Fruit fly (Drosophila melanogaster) whole organism, prepupa: ENCODE results near the gene Tmx3.

Source experiments
- Blimp-1 ChIP-seq: fragments of 200-800 bp; sonication (Bioruptor generic); optimal IDR thresholded peaks from 3 replicates; lab custom pipeline; 2017; ENCODE audit warnings: missing biosample characterization, missing genetic modification characterization, mild to moderate bottlenecking, moderate library complexity, missing genetic modification reagents
- CG11902 ChIP-seq: fragments of 200-800 bp; sonication (Bioruptor generic); optimal IDR thresholded peaks from 3 replicates; lab custom pipeline; 2016; ENCODE audit warnings: missing biosample characterization, missing genetic modification characterization
- CG32006 ChIP-seq: fragments of 200-800 bp; sonication (Bioruptor generic); optimal IDR thresholded peaks from 3 replicates; lab custom pipeline; 2017; ENCODE audit warnings: missing biosample characterization, mild to moderate bottlenecking, missing genetic modification characterization
- CG4318 ChIP-seq: fragments of 200-800 bp; sonication (Bioruptor generic); optimal IDR thresholded peaks from 3 replicates; lab custom pipeline; 2017; ENCODE audit warnings: missing biosample characterization, mild to moderate bottlenecking, missing genetic modification characterization
- CG8319 ChIP-seq: fragments of 200-800 bp; sonication (Bioruptor generic); optimal IDR thresholded peaks from 3 replicates; lab custom pipeline; 2016; ENCODE audit warnings: missing biosample characterization, missing genetic modification characterization
- CG8632 ChIP-seq: fragments of 200-800 bp; sonication (Bioruptor generic); optimal IDR thresholded peaks from 3 replicates; lab custom pipeline; 2016; ENCODE audit warnings: missing biosample characterization, missing genetic modification characterization
- Eip75B ChIP-seq: fragments of 200-800 bp; sonication (Bioruptor generic); optimal IDR thresholded peaks from 3 replicates; lab custom pipeline; 2016; ENCODE audit warnings: missing biosample characterization, missing genetic modification characterization
- Eip78C ChIP-seq: fragments of 200-800 bp; sonication (Bioruptor generic); peaks from one replicate; lab custom pipeline; 2016; ENCODE audit warnings: missing biosample characterization, missing genetic modification characterization
- Eip93F ChIP-seq: fragments of 200-800 bp; sonication (Bioruptor generic); optimal IDR thresholded peaks from 2 replicates; lab custom pipeline; 2016; ENCODE audit warnings: missing biosample characterization, mild to moderate bottlenecking, missing genetic modification characterization
- Ets96B ChIP-seq: fragments of 200-800 bp; optimal IDR thresholded peaks from 2 replicates; lab custom pipeline; 2019; ENCODE audit warnings: missing biosample characterization, mild to moderate bottlenecking, missing genetic modification characterization, moderate library complexity
- Gug ChIP-seq: fragments of 200-800 bp; sonication (Bioruptor generic); IDR thresholded peaks from 2 replicates; pipeline ENCODE4 v1.3.6; 2022; ENCODE audit warnings: missing biosample characterization, missing genetic modification characterization
- Hr39 ChIP-seq: fragments of 200-800 bp; sonication (Bioruptor generic); optimal IDR thresholded peaks from 2 replicates; lab custom pipeline; 2016; ENCODE audit warnings: missing biosample characterization, missing genetic modification characterization
- Hr4 ChIP-seq: fragments of 200-800 bp; sonication (Bioruptor generic); optimal IDR thresholded peaks from 3 replicates; lab custom pipeline; 2016; ENCODE audit warnings: missing biosample characterization, missing genetic modification characterization
- Lpt ChIP-seq: fragments of 200-800 bp; sonication (Bioruptor generic); optimal IDR thresholded peaks from 3 replicates; lab custom pipeline; 2016; ENCODE audit warnings: missing biosample characterization, missing genetic modification characterization
- Met ChIP-seq: fragments of 200-800 bp; sonication (Bioruptor generic); optimal IDR thresholded peaks from 3 replicates; lab custom pipeline; 2016; ENCODE audit warnings: missing biosample characterization, missing genetic modification characterization
- Sox102F ChIP-seq: fragments of 200-800 bp; sonication (Bioruptor generic); optimal IDR thresholded peaks from 2 replicates; lab custom pipeline; 2016; ENCODE audit warnings: missing biosample characterization, mild to moderate bottlenecking, missing genetic modification characterization
- Sox14 ChIP-seq: fragments of 200-800 bp; sonication (Bioruptor generic); optimal IDR thresholded peaks from 3 replicates; lab custom pipeline; 2016; ENCODE audit warnings: missing biosample characterization, missing genetic modification characterization
- dac ChIP-seq: fragments of 200-800 bp; sonication (Bioruptor generic); optimal IDR thresholded peaks from 2 replicates; lab custom pipeline; 2017; ENCODE audit warnings: missing biosample characterization, mild to moderate bottlenecking, missing genetic modification characterization
- dsx ChIP-seq: fragments of 200-800 bp; optimal IDR thresholded peaks from 3 replicates; lab custom pipeline; 2019; ENCODE audit warnings: missing biosample characterization, mild to moderate bottlenecking, missing genetic modification characterization, moderate library complexity; ENCODE audit not compliant: poor library complexity, severe bottlenecking
- esn ChIP-seq: fragments of 200-800 bp; sonication (Bioruptor generic); optimal IDR thresholded peaks from 2 replicates; lab custom pipeline; 2016; ENCODE audit warnings: missing biosample characterization, mild to moderate bottlenecking, missing genetic modification characterization, moderate library complexity
- fd59A ChIP-seq: fragments of 200-800 bp; sonication (Bioruptor generic); optimal IDR thresholded peaks from 2 replicates; lab custom pipeline; 2017; ENCODE audit warnings: missing biosample characterization, mild to moderate bottlenecking, missing genetic modification characterization, missing genetic modification reagents
- fkh ChIP-seq: fragments of 200-800 bp; sonication (Bioruptor generic); optimal IDR thresholded peaks from 3 replicates; lab custom pipeline; 2017; ENCODE audit warnings: missing biosample characterization, mild to moderate bottlenecking, missing genetic modification characterization, moderate library complexity
- lz ChIP-seq: fragments of 200-800 bp; sonication (Bioruptor generic); optimal IDR thresholded peaks from 3 replicates; lab custom pipeline; 2016; ENCODE audit warnings: missing biosample characterization, missing genetic modification characterization
- pdm3 ChIP-seq: fragments of 200-800 bp; sonication (Bioruptor generic); optimal IDR thresholded peaks from 3 replicates; lab custom pipeline; 2016; ENCODE audit warnings: missing biosample characterization, missing genetic modification characterization
- salr ChIP-seq, 2 experiments: fragments of 200-800 bp; sonication (Bioruptor generic); optimal IDR thresholded peaks; 3 replicates each; lab custom pipeline; 2016 to 2018; ENCODE audit warnings: missing biosample characterization in 2 of 2, missing genetic modification characterization in 2 of 2, mild to moderate bottlenecking in 1 of 2
- ss ChIP-seq, 2 experiments: fragments of 200-800 bp; sonication (Bioruptor generic); optimal IDR thresholded peaks; 2 replicates in 1 of 2; 3 replicates in 1 of 2; lab custom pipeline; 2017 to 2018; ENCODE audit warnings: mild to moderate bottlenecking in 2 of 2, missing biosample characterization in 2 of 2, missing genetic modification characterization in 2 of 2, moderate library complexity in 1 of 2
- svp ChIP-seq: fragments of 200-800 bp; sonication (Bioruptor generic); peaks from one replicate; lab custom pipeline; 2016; ENCODE audit warnings: missing biosample characterization, missing genetic modification characterization

Tmx3 gene

dm6 chr3L:16275391-16276017, 46.6 kb downstream of the Tmx3 start (continued):
- TF ChIP-seq CG32006 (GFP tag; lab: Kevin White, UChicago): peak; percentile 20
- peak; percentile 9 for TF ChIP-seq fd59A

DNA sequence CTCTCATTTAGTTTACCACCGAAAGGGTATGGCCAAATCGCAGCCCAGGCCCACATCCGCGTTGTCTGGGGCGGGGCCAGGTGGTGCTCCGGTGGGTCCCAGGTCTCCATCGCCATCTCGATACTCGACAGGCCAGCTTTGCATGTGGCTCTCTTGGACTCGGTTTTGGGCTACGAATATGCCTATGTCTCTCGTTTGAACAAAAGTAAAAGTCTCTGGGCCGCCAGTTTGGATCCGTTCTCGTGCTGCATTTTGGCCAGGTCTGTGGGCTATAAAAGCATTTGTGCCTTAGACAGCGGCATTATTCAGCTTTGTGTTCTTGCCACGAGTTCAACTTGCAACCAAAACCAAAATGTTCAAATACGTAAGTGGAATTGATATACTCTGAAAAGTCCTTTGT, 48.2 kb downstream of the Tmx3 start, which contains the start of gene CG13065:
TSS of gene CG13065 (plus strand) at position 301 of the 400 bp plus-strand sequence.
- no peak for TF ChIP-seq Gug (GFP tag; lab: Robert Waterston, UW)

DNA sequence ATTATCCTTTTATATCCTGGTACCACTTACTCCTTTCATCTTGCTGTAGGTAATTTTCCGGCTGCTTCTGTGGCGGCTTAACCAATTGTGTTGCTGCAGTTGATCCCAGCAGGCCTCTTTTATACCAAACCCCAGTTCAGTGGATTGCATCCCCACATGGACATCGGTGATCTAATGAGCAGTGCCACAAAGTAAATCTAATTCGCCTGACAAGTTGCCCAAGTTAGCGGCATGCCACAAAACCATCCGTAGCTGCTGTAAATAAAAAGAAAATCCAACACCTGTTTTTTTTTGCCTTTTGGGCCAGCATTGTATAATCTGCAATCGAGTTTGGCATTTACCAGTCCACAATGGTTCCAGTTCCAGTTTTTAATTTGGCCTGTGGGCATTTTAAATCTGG, 50.3 kb downstream of the Tmx3 start, which contains the start of gene CG13050:
TSS of gene CG13050 (minus strand) at position 101 of the 400 bp plus-strand sequence.
- TF ChIP-seq esn (GFP tag; lab: Kevin White, UChicago): no peak
- TF ChIP-seq svp (GFP tag; lab: Kevin White, UChicago): no peak
- TF ChIP-seq CG8632 (GFP tag; lab: Kevin White, UChicago): no peak
- TF ChIP-seq Hr39: no peak
- no peak for TF ChIP-seq fd59A
- TF ChIP-seq lz: no peak
- no peak for TF ChIP-seq CG8319 (GFP tag; lab: Kevin White, UChicago)
- TF ChIP-seq Ets96B (tag; lab: Kevin White, UChicago): no peak
- no peak for TF ChIP-seq Met
- TF ChIP-seq pdm3 (GFP tag; lab: Kevin White, UChicago): no peak
- TF ChIP-seq Sox14 (GFP tag; lab: Kevin White, UChicago): no peak
- TF ChIP-seq salr (GFP tag; optimal IDR thresholded peaks at IDR 0.05; lab: Kevin White, UChicago): no peak
- TF ChIP-seq Eip93F (GFP tag; lab: Kevin White, UChicago): no peak
- no peak for TF ChIP-seq CG4318 (GFP tag; lab: Kevin White, UChicago)
- TF ChIP-seq Hr4 (GFP tag; lab: Kevin White, UChicago): no peak
- TF ChIP-seq Eip75B (GFP tag; lab: Kevin White, UChicago): no peak
- TF ChIP-seq fkh (GFP tag; lab: Kevin White, UChicago): no peak

- TF ChIP-seq CG11902 (GFP tag; lab: Kevin White, UChicago) (no peak), Blimp-1 (GFP tag; lab: Kevin White, UChicago) (no peak), Eip78C (GFP tag; lab: Kevin White, UChicago) (peak; percentile 53), Eip75B (GFP tag; lab: Kevin White, UChicago) (peak; percentile 47), ss (GFP tag; optimal IDR thresholded peaks at IDR 0.05; lab: Kevin White, UChicago) (peak in 1 of 2 experiments; percentile 63), Sox102F (peak; percentile 19), dsx (peak; percentile 55), dac (GFP tag; lab: Kevin White, UChicago) (no peak), Lpt (GFP tag; lab: Kevin White, UChicago) (peak; percentile 8), Gug (GFP tag; lab: Robert Waterston, UW) (no peak)
Measured at dm6 chr3L:16279987-16280454, 51.1 kb downstream of the Tmx3 start, which contains the start of gene CG13064. Gene CG13064, plus strand, starts transcription at chr3L:16280404.
